Fruit fly (Drosophila melanogaster) whole organism, embryonic: ENCODE measurements around the gene Hs2st.

Experiments used
- CG11456 ChIP-seq: fragments of 200-800 bp; sonication (Bioruptor generic); IDR thresholded peaks from 3 replicates; pipeline ENCODE4 v1.3.6; 2022; ENCODE audit warnings: missing biosample characterization, missing genetic modification characterization
- CG12299 ChIP-seq: fragments of 200-800 bp; sonication (Bioruptor generic); optimal IDR thresholded peaks from 2 replicates; lab custom pipeline; 2018; ENCODE audit warnings: missing biosample characterization, mild to moderate bottlenecking, missing genetic modification characterization
- CG15073 ChIP-seq: fragments of 200-800 bp; sonication (Bioruptor generic); optimal IDR thresholded peaks from 2 replicates; lab custom pipeline; 2016; ENCODE audit warnings: missing biosample characterization, missing genetic modification characterization
- CG1529 ChIP-seq: fragments of 200-800 bp; sonication (Bioruptor generic); optimal IDR thresholded peaks from 3 replicates; lab custom pipeline; 2018; ENCODE audit warnings: missing biosample characterization, missing genetic modification characterization
- CG16813 ChIP-seq: fragments of 200-800 bp; sonication (Bioruptor generic); IDR thresholded peaks from 3 replicates; pipeline ENCODE4 v1.3.6; 2022; ENCODE audit warnings: missing biosample characterization, missing genetic modification characterization; ENCODE audit not compliant: partially characterized antibody
- CG17359 ChIP-seq: fragments of 200-800 bp; sonication (Bioruptor generic); optimal IDR thresholded peaks from 3 replicates; lab custom pipeline; 2018; ENCODE audit warnings: missing biosample characterization, mild to moderate bottlenecking, missing genetic modification characterization, moderate library complexity
- CG2875 ChIP-seq: fragments of 200-800 bp; sonication (Bioruptor generic); optimal IDR thresholded peaks from 2 replicates; lab custom pipeline; 2017; ENCODE audit warnings: missing biosample characterization, mild to moderate bottlenecking, missing genetic modification characterization, missing genetic modification reagents
- CG3163 ChIP-seq: fragments of 200-800 bp; sonication (Bioruptor generic); optimal IDR thresholded peaks from 3 replicates; lab custom pipeline; 2016; ENCODE audit warnings: missing biosample characterization, missing genetic modification characterization
- CG3281 ChIP-seq: fragments of 200-800 bp; sonication (Bioruptor generic); optimal IDR thresholded peaks from 3 replicates; lab custom pipeline; 2017; ENCODE audit warnings: missing biosample characterization, mild to moderate bottlenecking, missing genetic modification characterization
- CG4617 ChIP-seq: fragments of 200-800 bp; sonication (Bioruptor generic); optimal IDR thresholded peaks from 3 replicates; lab custom pipeline; 2016; ENCODE audit warnings: missing biosample characterization, missing genetic modification characterization, borderline replicate concordance
- CG6654 ChIP-seq: fragments of 200-800 bp; sonication (Bioruptor generic); optimal IDR thresholded peaks from 2 replicates; lab custom pipeline; 2017; ENCODE audit warnings: missing biosample characterization, mild to moderate bottlenecking, missing genetic modification characterization
- CG7271 ChIP-seq: fragments of 200-800 bp; sonication (Bioruptor generic); optimal IDR thresholded peaks from 2 replicates; lab custom pipeline; 2018; ENCODE audit warnings: missing biosample characterization, mild to moderate bottlenecking, missing genetic modification characterization, moderate library complexity
- CG9727 ChIP-seq: fragments of 200-800 bp; sonication (Bioruptor generic); optimal IDR thresholded peaks from 3 replicates; lab custom pipeline; 2017; ENCODE audit warnings: missing biosample characterization, mild to moderate bottlenecking, missing genetic modification characterization
- CG9797 ChIP-seq: fragments of 200-800 bp; sonication (Bioruptor generic); optimal IDR thresholded peaks from 3 replicates; lab custom pipeline; 2018; ENCODE audit warnings: missing biosample characterization, mild to moderate bottlenecking, missing genetic modification characterization
- D19B ChIP-seq: fragments of 200-800 bp; sonication (Bioruptor generic); optimal IDR thresholded peaks from 2 replicates; lab custom pipeline; 2017; ENCODE audit warnings: missing biosample characterization, mild to moderate bottlenecking, missing genetic modification characterization
- ERR ChIP-seq: fragments of 200-800 bp; sonication (Bioruptor generic); optimal IDR thresholded peaks from 2 replicates; lab custom pipeline; 2016; ENCODE audit warnings: missing biosample characterization, missing genetic modification characterization
- Fer3 ChIP-seq: fragments of 200-800 bp; sonication (Bioruptor generic); optimal IDR thresholded peaks from 2 replicates; lab custom pipeline; 2018; ENCODE audit warnings: missing biosample characterization, mild to moderate bottlenecking, missing genetic modification characterization, moderate library complexity
- Gug ChIP-seq: fragments of 200-800 bp; sonication (Bioruptor generic); IDR thresholded peaks from 4 replicates; pipeline ENCODE4 v1.3.6; 2022; ENCODE audit warnings: missing biosample characterization, missing genetic modification characterization
- HLHmδ ChIP-seq: fragments of 200-800 bp; sonication (Bioruptor generic); optimal IDR thresholded peaks from 2 replicates; lab custom pipeline; 2018; ENCODE audit warnings: missing biosample characterization, mild to moderate bottlenecking, missing genetic modification characterization, moderate library complexity
- Hr78 ChIP-seq, 2 experiments: fragments of 200-800 bp in 1 of 2; fragments of >200 bp in 1 of 2; sonication (Bioruptor generic) in 1 of 2; optimal IDR thresholded peaks; 2 replicates each; lab custom pipeline; 2017 to 2019; ENCODE audit warnings: missing biosample characterization in 2 of 2, missing genetic modification characterization in 2 of 2, mild to moderate bottlenecking in 1 of 2, moderate library complexity in 1 of 2
- Kr ChIP-seq: fragments of 200-800 bp; sonication (Bioruptor generic); optimal IDR thresholded peaks from 2 replicates; lab custom pipeline; 2017; ENCODE audit warnings: missing biosample characterization, mild to moderate bottlenecking, missing genetic modification characterization
- NC2α ChIP-seq: fragments of 200-800 bp; sonication (Bioruptor generic); optimal IDR thresholded peaks from 2 replicates; lab custom pipeline; 2016; ENCODE audit warnings: missing biosample characterization, missing genetic modification characterization
- Pdp1 ChIP-seq, 2 experiments: fragments of 200-800 bp; sonication (Bioruptor generic); optimal IDR thresholded peaks; 3 replicates each; lab custom pipeline; 2016; ENCODE audit warnings: missing biosample characterization in 2 of 2, missing genetic modification characterization in 2 of 2, mild to moderate bottlenecking in 1 of 2, moderate library complexity in 1 of 2
- Stat92E ChIP-seq, 3 experiments: fragments of >200 bp in 2 of 3; fragments of 200-800 bp in 1 of 3; sonication (Bioruptor generic) in 1 of 3; optimal IDR thresholded peaks; 2 replicates each; lab custom pipeline; 2017 to 2019; ENCODE audit warnings: missing biosample characterization in 3 of 3, missing genetic modification characterization in 3 of 3, mild to moderate bottlenecking in 1 of 3, moderate library complexity in 1 of 3
- Trl ChIP-seq, 3 experiments: fragments of >200 bp in 2 of 3; fragments of 200-800 bp in 1 of 3; sonication (Bioruptor generic) in 1 of 3; optimal IDR thresholded peaks; 2 replicates in 1 of 3; 3 replicates in 2 of 3; lab custom pipeline; 2016 to 2017; ENCODE audit warnings: missing biosample characterization in 1 of 3, missing genetic modification characterization in 1 of 3
- amos ChIP-seq: fragments of 200-800 bp; sonication (Bioruptor generic); IDR thresholded peaks from 2 replicates; pipeline ENCODE4 v1.3.6; 2022; ENCODE audit warnings: missing biosample characterization, missing genetic modification characterization; ENCODE audit not compliant: partially characterized antibody
- crc ChIP-seq: fragments of 200-800 bp; sonication (Bioruptor generic); optimal IDR thresholded peaks from 2 replicates; lab custom pipeline; 2016; ENCODE audit warnings: missing biosample characterization, missing genetic modification characterization
- crp ChIP-seq, 2 experiments: fragments of 200-800 bp; sonication (Bioruptor generic); optimal IDR thresholded peaks; 2 replicates in 1 of 2; 3 replicates in 1 of 2; lab custom pipeline; 2017; ENCODE audit warnings: missing biosample characterization in 2 of 2, missing genetic modification characterization in 2 of 2, mild to moderate bottlenecking in 1 of 2, moderate library complexity in 1 of 2
- dan ChIP-seq: fragments of 200-800 bp; sonication (Bioruptor generic); IDR thresholded peaks from 2 replicates; pipeline ENCODE4 v1.3.6; 2022; ENCODE audit warnings: missing biosample characterization, missing genetic modification characterization
- dati ChIP-seq: fragments of 200-800 bp; sonication (Bioruptor generic); IDR thresholded peaks from 2 replicates; pipeline ENCODE4 v1.3.6; 2022; ENCODE audit warnings: missing biosample characterization, missing genetic modification characterization
- ftz-f1 ChIP-seq: fragments of 200-800 bp; sonication (Bioruptor generic); optimal IDR thresholded peaks from 2 replicates; lab custom pipeline; 2016; ENCODE audit warnings: missing biosample characterization, missing genetic modification characterization
- gfzf ChIP-seq: fragments of 200-800 bp; sonication (Bioruptor generic); optimal IDR thresholded peaks from 2 replicates; lab custom pipeline; 2016; ENCODE audit warnings: missing biosample characterization, mild to moderate bottlenecking, missing genetic modification characterization, moderate library complexity
- gro ChIP-seq: fragments of 200-800 bp; sonication (Bioruptor generic); optimal IDR thresholded peaks from 2 replicates; lab custom pipeline; 2016; ENCODE audit warnings: missing biosample characterization, missing genetic modification characterization
- hb ChIP-seq: fragments of 200-800 bp; sonication (Bioruptor generic); IDR thresholded peaks from 3 replicates; pipeline ENCODE4 v1.3.6; 2022; ENCODE audit warnings: missing biosample characterization, missing genetic modification characterization; ENCODE audit not compliant: partially characterized antibody
- hth ChIP-seq: fragments of >200 bp; optimal IDR thresholded peaks from 2 replicates; lab custom pipeline; 2017; ENCODE audit warnings: inconsistent platforms
- inv ChIP-seq: fragments of 200-800 bp; sonication (Bioruptor generic); IDR thresholded peaks from 2 replicates; pipeline ENCODE4 v1.3.6; 2022; ENCODE audit warnings: missing biosample characterization, missing genetic modification characterization; ENCODE audit not compliant: partially characterized antibody
- lov ChIP-seq, 2 experiments: fragments of 200-800 bp in 1 of 2; fragments of >200 bp in 1 of 2; sonication (Bioruptor generic) in 1 of 2; IDR thresholded peaks in 1 of 2; optimal IDR thresholded peaks in 1 of 2; 2 replicates in 1 of 2; 3 replicates in 1 of 2; pipeline versions ENCODE4 v1.3.6 to Lab custom; 2017 to 2022; ENCODE audit warnings: missing biosample characterization in 1 of 2, missing genetic modification characterization in 1 of 2
- nau ChIP-seq: fragments of 200-800 bp; sonication (Bioruptor generic); optimal IDR thresholded peaks from 3 replicates; lab custom pipeline; 2017; ENCODE audit warnings: missing biosample characterization, mild to moderate bottlenecking, missing genetic modification characterization, missing genetic modification reagents
- nerfin-1 ChIP-seq: fragments of 200-800 bp; sonication (Bioruptor generic); optimal IDR thresholded peaks from 3 replicates; lab custom pipeline; 2019; ENCODE audit warnings: missing biosample characterization, mild to moderate bottlenecking, missing genetic modification characterization, moderate library complexity
- onecut ChIP-seq: fragments of 200-800 bp; sonication (Bioruptor generic); IDR thresholded peaks from 2 replicates; pipeline ENCODE4 v1.3.6; 2022; ENCODE audit warnings: missing biosample characterization, missing genetic modification characterization
- p53 ChIP-seq: fragments of 200-800 bp; sonication (Bioruptor generic); optimal IDR thresholded peaks from 2 replicates; lab custom pipeline; 2016; ENCODE audit warnings: missing biosample characterization, missing genetic modification characterization
- peb ChIP-seq: fragments of 200-800 bp; sonication (Bioruptor generic); IDR thresholded peaks from 2 replicates; pipeline ENCODE4 v1.3.6; 2022; ENCODE audit warnings: missing biosample characterization, missing genetic modification characterization
- repo ChIP-seq: fragments of 200-800 bp; sonication (Bioruptor generic); optimal IDR thresholded peaks from 2 replicates; lab custom pipeline; 2016; ENCODE audit warnings: missing biosample characterization, missing genetic modification characterization
- sd ChIP-seq: fragments of 200-800 bp; sonication (Bioruptor generic); optimal IDR thresholded peaks from 3 replicates; lab custom pipeline; 2018; ENCODE audit warnings: missing biosample characterization, mild to moderate bottlenecking, missing genetic modification characterization, moderate library complexity
- sna ChIP-seq: fragments of 200-800 bp; sonication (Bioruptor generic); IDR thresholded peaks from 2 replicates; pipeline ENCODE4 v1.3.6; 2022; ENCODE audit warnings: missing biosample characterization, missing genetic modification characterization; ENCODE audit not compliant: partially characterized antibody
- tx ChIP-seq: fragments of 200-800 bp; sonication (Bioruptor generic); optimal IDR thresholded peaks from 2 replicates; lab custom pipeline; 2016; ENCODE audit warnings: missing biosample characterization, missing genetic modification characterization

The Hs2st gene

DNA sequence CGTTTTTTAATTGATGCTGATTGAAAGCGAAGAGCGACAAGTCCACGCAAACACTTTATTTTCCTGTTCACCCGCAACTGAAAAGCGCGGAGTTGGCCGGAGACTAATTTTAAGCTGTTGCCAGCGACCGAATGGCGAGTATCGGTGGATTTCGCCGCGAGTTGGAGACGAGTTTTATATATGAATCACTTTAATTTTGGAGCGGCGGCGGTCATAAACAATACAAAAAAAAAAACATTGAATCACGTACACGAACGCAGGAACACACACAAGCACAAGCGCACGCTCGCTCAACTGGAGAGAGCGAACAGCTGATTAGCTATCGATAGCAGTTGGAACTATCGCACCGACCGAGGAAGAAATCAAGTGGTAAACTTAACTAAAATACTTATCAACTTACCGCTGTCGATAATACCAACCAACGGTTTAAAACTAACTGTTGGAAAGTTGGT lies 18.2 kb downstream of the Hs2st start, which contains the start of gene Pax (continued):
- TF ChIP-seq CG1529 (GFP tag; lab: Kevin White, UChicago): no peak
- TF ChIP-seq CG16813 (GFP tag; lab: Robert Waterston, UW): peak; percentile 90
- no peak for TF ChIP-seq dan
- TF ChIP-seq sna (GFP tag; lab: Robert Waterston, UW): peak; percentile 92
- TF ChIP-seq CG11456 (GFP tag; lab: Robert Waterston, UW): no peak
- no peak for TF ChIP-seq CG4617 (GFP tag; lab: Kevin White, UChicago)
- TF ChIP-seq Gug (GFP tag; lab: Robert Waterston, UW): no peak

DNA sequence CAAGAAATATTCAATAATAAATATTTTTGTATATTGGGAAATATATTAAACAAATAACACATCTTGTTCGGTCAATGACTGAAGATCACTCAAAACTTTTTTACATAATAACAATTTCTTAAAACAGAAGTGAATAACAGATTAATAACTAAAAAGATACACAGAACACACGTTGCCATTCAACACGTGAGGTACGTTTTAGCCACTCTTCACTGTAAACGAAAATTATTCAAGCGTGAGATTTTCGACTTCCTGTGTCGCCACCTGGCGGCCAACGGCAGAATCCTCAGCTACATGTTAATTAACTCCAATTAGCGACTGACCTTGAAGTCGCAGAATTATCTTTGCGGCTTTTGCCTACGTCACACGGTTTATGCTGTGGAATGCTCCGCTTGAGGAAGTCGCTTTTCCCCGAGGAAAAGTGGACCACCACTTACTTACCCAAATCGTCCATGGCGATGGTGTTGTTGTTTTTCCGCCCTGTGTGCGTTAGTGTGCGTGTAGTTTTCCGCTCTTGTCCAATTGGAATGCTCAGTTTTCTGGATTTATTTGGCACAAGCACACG lies 18.7 kb downstream of the Hs2st start:
- TF ChIP-seq Pdp1 (GFP tag; optimal IDR thresholded peaks at IDR 0.05; lab: Kevin White, UChicago): peak; percentile 57 to 61
- TF ChIP-seq Hr78 (GFP tag; optimal IDR thresholded peaks at IDR 0.05; lab: Kevin White, UChicago): peak in 1 of 2 experiments; percentile 66
- peak; percentile 27 for TF ChIP-seq gro (GFP tag; lab: Kevin White, UChicago)
- no peak for TF ChIP-seq p53 (GFP tag; lab: Kevin White, UChicago)
- TF ChIP-seq inv (GFP tag; lab: Robert Waterston, UW): no peak
- TF ChIP-seq sd (tag; lab: Kevin White, UChicago): peak; percentile 70
- TF ChIP-seq crp (GFP tag; optimal IDR thresholded peaks at IDR 0.05; lab: Kevin White, UChicago): no peak
- TF ChIP-seq CG17359 (tag; lab: Kevin White, UChicago): peak; percentile 69
- TF ChIP-seq tx (GFP tag; lab: Kevin White, UChicago): no peak
- peak; percentile 80 for TF ChIP-seq CG3281 (GFP tag; lab: Kevin White, UChicago)
- no peak for TF ChIP-seq CG12299
- TF ChIP-seq CG15073: peak; percentile 12
- no peak for TF ChIP-seq gfzf (GFP tag; lab: Kevin White, UChicago)
- TF ChIP-seq repo (GFP tag; lab: Kevin White, UChicago): peak; percentile 47
- peak; percentile 71 for TF ChIP-seq Fer3
- no peak for TF ChIP-seq hb
- TF ChIP-seq HLHmδ (GFP tag; lab: Kevin White, UChicago): no peak
- TF ChIP-seq nau: peak; percentile 55
- peak; percentile 19 for TF ChIP-seq crc
- peak; percentile 70; the same call in 2 of the 3 replicates for TF ChIP-seq CG11456 (GFP tag; lab: Robert Waterston, UW)
- peak; percentile 19 for TF ChIP-seq CG6654 (GFP tag; lab: Kevin White, UChicago)
- no peak for TF ChIP-seq amos
- TF ChIP-seq dati (GFP tag; lab: Robert Waterston, UW): no peak
- no peak for TF ChIP-seq CG9797
- TF ChIP-seq CG2875 (GFP tag; lab: Kevin White, UChicago): peak; percentile 54
- TF ChIP-seq onecut (GFP tag; lab: Robert Waterston, UW): peak; percentile 71
- no peak for TF ChIP-seq Stat92E (GFP tag; optimal IDR thresholded peaks at IDR 0.05; lab: Kevin White, UChicago)
- TF ChIP-seq ftz-f1 (GFP tag; lab: Kevin White, UChicago): peak; percentile 91
- no peak for TF ChIP-seq lov (optimal IDR thresholded peaks at IDR 0.05; lab: Kevin White, UChicago)
- peak; percentile 72; the same call in 2 of the 3 replicates for TF ChIP-seq lov (GFP tag; IDR thresholded peaks at IDR 0.05; lab: Robert Waterston, UW)
- TF ChIP-seq CG7271: no peak
- TF ChIP-seq CG3163 (GFP tag; lab: Kevin White, UChicago): no peak
- no peak for TF ChIP-seq ERR (GFP tag; lab: Kevin White, UChicago)
- TF ChIP-seq CG9727 (GFP tag; lab: Kevin White, UChicago): peak; percentile 72
- peak; percentile 91 for TF ChIP-seq nerfin-1 (tag; lab: Kevin White, UChicago)
- TF ChIP-seq hth (lab: Kevin White, UChicago): no peak
- no peak for TF ChIP-seq Trl (optimal IDR thresholded peaks at IDR 0.05; lab: Kevin White, UChicago)
- TF ChIP-seq Trl (GFP tag; optimal IDR thresholded peaks at IDR 0.05; lab: Kevin White, UChicago): peak; percentile 52
- TF ChIP-seq NC2α (GFP tag; lab: Kevin White, UChicago): no peak
- peak; percentile 38 for TF ChIP-seq D19B
- no peak for TF ChIP-seq Kr (GFP tag; lab: Kevin White, UChicago)
- peak; percentile 36; the same call in 1 of the 2 replicates for TF ChIP-seq peb (GFP tag; lab: Robert Waterston, UW)
